Worm (Caenorhabditis elegans) whole organism, midembryonic: ENCODE results near the gene T24C4.2.

Experiments used
- T22C8.4 ChIP-seq: fragments of 200-800 bp; sonication (Bioruptor generic); IDR thresholded peaks from 2 replicates; pipeline ENCODE4 v1.3.6; 2022; ENCODE audit warnings: missing genetic modification characterization, missing compliant biosample characterization
- cog-1 ChIP-seq: sonication (generic microtip); optimal IDR thresholded peaks from 2 replicates; lab custom pipeline; 2016; ENCODE audit warnings: missing genetic modification characterization, missing compliant biosample characterization
- flt-1 ChIP-seq: fragments of 200-800 bp; sonication (Bioruptor generic); IDR thresholded peaks from 2 replicates; pipeline ENCODE4 v1.3.6; 2022; ENCODE audit warnings: missing genetic modification characterization, missing compliant biosample characterization
- klf-2 ChIP-seq: fragments of 200-800 bp; sonication (Bioruptor generic); conservative IDR thresholded peaks from 2 replicates; pipeline ENCODE4 v1.3.6; 2022; ENCODE audit warnings: missing genetic modification reagents, missing genetic modification characterization, missing compliant biosample characterization

DNA sequence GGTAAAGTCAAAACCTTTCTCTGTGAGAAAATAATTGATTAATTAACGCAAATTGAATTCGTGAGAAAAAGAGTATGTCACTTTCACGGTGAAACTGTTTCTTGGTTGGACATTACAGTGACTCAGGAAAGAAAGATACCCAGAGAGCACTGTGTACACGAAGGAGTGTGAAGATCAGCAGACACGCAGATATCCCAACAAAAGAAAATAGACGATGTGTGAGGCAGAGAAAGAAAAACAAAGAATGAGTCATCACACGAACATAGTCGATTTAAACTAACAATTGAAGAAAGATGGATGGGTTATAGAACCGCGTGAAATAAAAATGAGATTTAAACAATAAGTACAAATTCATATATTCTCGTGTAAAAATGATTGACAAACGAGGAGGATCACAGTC, 38.2 kb upstream of the T24C4.2 start:
- no peak for TF ChIP-seq flt-1 (GFP tag; lab: Robert Waterston, UW)
- no peak for TF ChIP-seq cog-1 (tag; lab: Kevin White, UChicago)
- no peak for TF ChIP-seq klf-2 (GFP tag; lab: Robert Waterston, UW)
- no peak for TF ChIP-seq T22C8.4 (GFP tag; lab: Robert Waterston, UW)
